Fruit fly (Drosophila melanogaster) whole organism, embryonic: ENCODE results near the gene CG3448.

ENCODE experiments used
- Antp ChIP-seq: fragments of 200-800 bp; sonication (Bioruptor generic); optimal IDR thresholded peaks from 3 replicates; lab custom pipeline; 2016; ENCODE audit warnings: missing biosample characterization, missing genetic modification characterization
- Asciz ChIP-seq: fragments of 200-800 bp; sonication (Bioruptor generic); optimal IDR thresholded peaks from 2 replicates; lab custom pipeline; 2017; ENCODE audit warnings: missing biosample characterization, mild to moderate bottlenecking, missing genetic modification characterization, missing genetic modification reagents
- Atf3 ChIP-seq: fragments of 200-800 bp; sonication (Bioruptor generic); optimal IDR thresholded peaks from 3 replicates; lab custom pipeline; 2016; ENCODE audit warnings: missing biosample characterization, missing genetic modification characterization
- Blimp-1 ChIP-seq: fragments of 200-800 bp; sonication (Bioruptor generic); optimal IDR thresholded peaks from 3 replicates; lab custom pipeline; 2018; ENCODE audit warnings: missing biosample characterization, missing genetic modification characterization, mild to moderate bottlenecking, moderate library complexity, missing genetic modification reagents
- CG14965 ChIP-seq: fragments of 200-800 bp; sonication (Bioruptor generic); optimal IDR thresholded peaks from 2 replicates; lab custom pipeline; 2016; ENCODE audit warnings: missing biosample characterization, missing genetic modification characterization, borderline replicate concordance
- CG16779 ChIP-seq: fragments of 200-800 bp; sonication (Bioruptor generic); IDR thresholded peaks from 2 replicates; pipeline ENCODE4 v1.3.6; 2022; ENCODE audit warnings: missing biosample characterization, missing genetic modification characterization
- CG17385 ChIP-seq: fragments of 200-800 bp; sonication (Bioruptor generic); optimal IDR thresholded peaks from 3 replicates; lab custom pipeline; 2018; ENCODE audit warnings: missing biosample characterization, mild to moderate bottlenecking, missing genetic modification characterization
- CG2199 ChIP-seq: fragments of 200-800 bp; sonication (Bioruptor generic); IDR thresholded peaks from 3 replicates; pipeline ENCODE4 v1.3.6; 2022; ENCODE audit warnings: missing biosample characterization, missing genetic modification characterization
- CG30431 ChIP-seq: fragments of 200-800 bp; sonication (Bioruptor generic); optimal IDR thresholded peaks from 2 replicates; lab custom pipeline; 2017; ENCODE audit warnings: missing biosample characterization, missing genetic modification characterization
- CG34224 ChIP-seq: fragments of 200-800 bp; sonication (Bioruptor generic); IDR thresholded peaks from 3 replicates; pipeline ENCODE4 v1.3.6; 2022; ENCODE audit warnings: missing biosample characterization, missing genetic modification characterization; ENCODE audit not compliant: partially characterized antibody
- CG4404 ChIP-seq: fragments of 200-800 bp; sonication (Bioruptor generic); IDR thresholded peaks from 2 replicates; pipeline ENCODE4 v1.3.6; 2022; ENCODE audit warnings: missing biosample characterization, missing genetic modification characterization
- CG5953 ChIP-seq: fragments of 200-800 bp; sonication (Bioruptor generic); IDR thresholded peaks from 2 replicates; pipeline ENCODE4 v1.3.6; 2022; ENCODE audit warnings: missing biosample characterization, missing genetic modification characterization
- CG6272 ChIP-seq: fragments of 200-800 bp; sonication (Bioruptor generic); IDR thresholded peaks from 2 replicates; pipeline ENCODE4 v1.3.6; 2022; ENCODE audit warnings: missing biosample characterization, missing genetic modification characterization
- CG6813 ChIP-seq: fragments of 200-800 bp; sonication (Bioruptor generic); optimal IDR thresholded peaks from 2 replicates; lab custom pipeline; 2017; ENCODE audit warnings: missing biosample characterization, missing genetic modification characterization, mild to moderate bottlenecking, moderate library complexity, missing genetic modification reagents
- CG9437 ChIP-seq: fragments of 200-800 bp; sonication (Bioruptor generic); optimal IDR thresholded peaks from 2 replicates; lab custom pipeline; 2018; ENCODE audit warnings: missing biosample characterization, mild to moderate bottlenecking, missing genetic modification characterization
- CG9609 ChIP-seq: fragments of 200-800 bp; sonication (Bioruptor generic); optimal IDR thresholded peaks from 3 replicates; lab custom pipeline; 2016; ENCODE audit warnings: missing biosample characterization, missing genetic modification characterization
- D19A ChIP-seq: fragments of 200-800 bp; optimal IDR thresholded peaks from 3 replicates; lab custom pipeline; 2019; ENCODE audit warnings: missing biosample characterization, mild to moderate bottlenecking, missing genetic modification characterization, moderate library complexity
- Dip2 ChIP-seq: fragments of 200-800 bp; sonication (Bioruptor generic); IDR thresholded peaks from 2 replicates; pipeline ENCODE4 v1.3.6; 2022; ENCODE audit warnings: missing biosample characterization, missing genetic modification characterization
- GATAe ChIP-seq: fragments of 200-800 bp; sonication (Bioruptor generic); conservative IDR thresholded peaks from 2 replicates; pipeline ENCODE4 v1.3.6; 2022; ENCODE audit warnings: missing biosample characterization, missing genetic modification characterization
- Gug ChIP-seq: fragments of 200-800 bp; sonication (Bioruptor generic); IDR thresholded peaks from 4 replicates; pipeline ENCODE4 v1.3.6; 2022; ENCODE audit warnings: missing biosample characterization, missing genetic modification characterization
- Hmr ChIP-seq: fragments of 200-800 bp; sonication (Bioruptor generic); optimal IDR thresholded peaks from 3 replicates; lab custom pipeline; 2017; ENCODE audit warnings: mild to moderate bottlenecking, missing biosample characterization, missing genetic modification reagents, missing genetic modification characterization
- Hmx ChIP-seq: fragments of 200-800 bp; sonication (Bioruptor generic); optimal IDR thresholded peaks from 2 replicates; lab custom pipeline; 2016; ENCODE audit warnings: missing biosample characterization, missing genetic modification characterization
- Jarid2 ChIP-seq: fragments of 200-800 bp; sonication (Bioruptor generic); optimal IDR thresholded peaks from 3 replicates; lab custom pipeline; 2017; ENCODE audit warnings: mild to moderate bottlenecking, missing biosample characterization, missing genetic modification reagents, missing genetic modification characterization
- Lpt ChIP-seq: fragments of >200 bp; optimal IDR thresholded peaks from 2 replicates; lab custom pipeline; 2018; ENCODE audit warnings: missing biosample characterization, missing genetic modification characterization
- Max ChIP-seq: fragments of 200-800 bp; sonication (Bioruptor generic); optimal IDR thresholded peaks from 2 replicates; lab custom pipeline; 2016; ENCODE audit warnings: missing biosample characterization, mild to moderate bottlenecking, missing genetic modification characterization
- Med ChIP-seq: fragments of 200-800 bp; sonication (Bioruptor generic); peaks from one replicate; lab custom pipeline; 2016; ENCODE audit warnings: missing biosample characterization, missing genetic modification characterization, mild to moderate bottlenecking, inconsistent platforms, moderate library complexity
- Meics ChIP-seq: fragments of 200-800 bp; sonication (Bioruptor generic); optimal IDR thresholded peaks from 2 replicates; lab custom pipeline; 2017; ENCODE audit warnings: missing biosample characterization, mild to moderate bottlenecking, missing genetic modification characterization
- NC2β ChIP-seq: fragments of 200-800 bp; sonication (Bioruptor generic); optimal IDR thresholded peaks from 2 replicates; lab custom pipeline; 2016; ENCODE audit warnings: missing biosample characterization, missing genetic modification characterization
- Scr ChIP-seq: fragments of 200-800 bp; sonication (Bioruptor generic); IDR thresholded peaks from 2 replicates; pipeline ENCODE4 v1.3.6; 2022; ENCODE audit warnings: missing biosample characterization, missing genetic modification characterization; ENCODE audit not compliant: partially characterized antibody
- Six4 ChIP-seq: fragments of 200-800 bp; sonication (Bioruptor generic); optimal IDR thresholded peaks from 2 replicates; lab custom pipeline; 2016; ENCODE audit warnings: missing biosample characterization, missing genetic modification characterization
- TFAM ChIP-seq: fragments of 200-800 bp; sonication (Bioruptor generic); optimal IDR thresholded peaks from 2 replicates; lab custom pipeline; 2017; ENCODE audit warnings: missing biosample characterization, missing genetic modification characterization, inconsistent platforms
- cas ChIP-seq: fragments of 200-800 bp; sonication (Bioruptor generic); IDR thresholded peaks from 2 replicates; pipeline ENCODE4 v1.3.6; 2022; ENCODE audit warnings: missing biosample characterization, missing genetic modification characterization
- cg ChIP-seq: fragments of 200-800 bp; sonication (Bioruptor generic); optimal IDR thresholded peaks from 3 replicates; lab custom pipeline; 2019; ENCODE audit warnings: missing biosample characterization, mild to moderate bottlenecking, missing genetic modification characterization, moderate library complexity
- chinmo ChIP-seq: fragments of 200-800 bp; sonication (Bioruptor generic); IDR thresholded peaks from 4 replicates; pipeline ENCODE4 v1.3.6; 2022; ENCODE audit warnings: missing biosample characterization, missing genetic modification characterization; ENCODE audit not compliant: partially characterized antibody
- croc ChIP-seq: fragments of 200-800 bp; sonication (Bioruptor generic); conservative IDR thresholded peaks from 3 replicates; pipeline ENCODE4 v1.3.6; 2022; ENCODE audit warnings: missing biosample characterization, missing genetic modification characterization
- her ChIP-seq: fragments of 200-800 bp; sonication (Bioruptor generic); optimal IDR thresholded peaks from 2 replicates; lab custom pipeline; 2016; ENCODE audit warnings: missing biosample characterization, missing genetic modification characterization
- nau ChIP-seq: fragments of 200-800 bp; sonication (Bioruptor generic); optimal IDR thresholded peaks from 3 replicates; lab custom pipeline; 2017; ENCODE audit warnings: missing biosample characterization, mild to moderate bottlenecking, missing genetic modification characterization, missing genetic modification reagents
- pan ChIP-seq, 4 experiments: fragments of >200 bp in 3 of 4; fragments of 200-800 bp in 1 of 4; sonication (Bioruptor generic) in 1 of 4; optimal IDR thresholded peaks in 3 of 4; IDR thresholded peaks in 1 of 4; 2 replicates each; pipeline versions ENCODE4 v1.3.6 to Lab custom; 2017 to 2022; ENCODE audit warnings: missing biosample characterization in 2 of 4, missing genetic modification characterization in 2 of 4, mixed read lengths in 1 of 4
- pros ChIP-seq: fragments of 200-800 bp; sonication (Bioruptor generic); optimal IDR thresholded peaks from 3 replicates; lab custom pipeline; 2019; ENCODE audit warnings: missing biosample characterization, mild to moderate bottlenecking, missing genetic modification characterization, moderate library complexity
- pzg ChIP-seq: fragments of 200-800 bp; sonication (Bioruptor generic); optimal IDR thresholded peaks from 3 replicates; lab custom pipeline; 2018; ENCODE audit warnings: missing biosample characterization, mild to moderate bottlenecking, missing genetic modification characterization, moderate library complexity
- sd ChIP-seq: fragments of 200-800 bp; sonication (Bioruptor generic); optimal IDR thresholded peaks from 3 replicates; lab custom pipeline; 2018; ENCODE audit warnings: missing biosample characterization, mild to moderate bottlenecking, missing genetic modification characterization, moderate library complexity
- sna ChIP-seq: fragments of 200-800 bp; sonication (Bioruptor generic); IDR thresholded peaks from 2 replicates; pipeline ENCODE4 v1.3.6; 2022; ENCODE audit warnings: missing biosample characterization, missing genetic modification characterization; ENCODE audit not compliant: partially characterized antibody
- so ChIP-seq: fragments of 200-800 bp; sonication (Bioruptor generic); IDR thresholded peaks from 3 replicates; pipeline ENCODE4 v1.3.6; 2022; ENCODE audit warnings: missing biosample characterization, missing genetic modification characterization
- stc ChIP-seq: fragments of 200-800 bp; sonication (Bioruptor generic); IDR thresholded peaks from 2 replicates; pipeline ENCODE4 v1.3.6; 2022; ENCODE audit warnings: missing biosample characterization, missing genetic modification characterization
- sug ChIP-seq: fragments of 200-800 bp; optimal IDR thresholded peaks from 2 replicates; lab custom pipeline; 2019; ENCODE audit warnings: missing biosample characterization, mild to moderate bottlenecking, missing genetic modification characterization, moderate library complexity
- tgo ChIP-seq: fragments of 200-800 bp; sonication (Bioruptor generic); IDR thresholded peaks from 3 replicates; pipeline ENCODE4 v1.3.6; 2022; ENCODE audit warnings: missing biosample characterization, missing genetic modification characterization
- tna ChIP-seq: fragments of 200-800 bp; sonication (Bioruptor generic); IDR thresholded peaks from 2 replicates; pipeline ENCODE4 v1.3.6; 2022; ENCODE audit warnings: missing biosample characterization, missing genetic modification characterization; ENCODE audit not compliant: partially characterized antibody
- trem ChIP-seq: fragments of 200-800 bp; optimal IDR thresholded peaks from 3 replicates; lab custom pipeline; 2019; ENCODE audit warnings: missing biosample characterization, mild to moderate bottlenecking, missing genetic modification characterization, moderate library complexity

Gene CG3448

DNA sequence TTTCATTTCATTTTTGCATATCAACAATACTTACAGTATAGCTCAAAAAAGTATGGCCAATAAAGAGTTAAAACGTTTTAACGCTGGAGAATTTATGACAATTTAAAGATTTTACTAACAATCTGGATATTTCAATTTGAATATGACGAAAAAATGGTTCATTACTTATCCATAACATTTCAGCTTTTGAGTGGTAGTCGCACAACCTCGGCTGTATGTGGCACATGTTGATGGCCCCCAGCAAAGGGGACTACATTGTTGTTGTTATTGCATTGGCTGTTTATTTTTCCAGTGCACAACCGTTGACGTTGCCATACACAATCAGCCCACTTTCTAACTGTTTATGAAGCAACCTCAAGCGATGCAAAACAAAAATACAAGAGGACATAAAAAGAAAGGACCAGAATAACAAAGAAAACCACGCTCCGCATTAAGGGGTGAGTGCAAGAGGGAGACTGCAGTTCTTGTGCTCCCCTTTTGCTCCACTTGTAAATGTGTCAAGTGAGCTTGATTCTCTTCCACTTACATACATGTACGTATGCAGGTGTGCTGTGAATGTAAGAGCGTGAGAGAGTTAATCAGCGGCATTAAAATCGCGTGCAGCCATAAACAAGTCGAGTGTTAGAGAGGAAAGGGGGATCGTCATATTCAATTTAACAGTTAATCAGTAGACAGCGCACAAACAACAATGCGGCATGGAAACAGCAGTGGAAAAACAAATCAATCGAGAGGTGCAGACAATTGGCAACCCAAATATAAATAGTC, 31.1 kb downstream of the CG3448 start (continued):
- TF ChIP-seq CG34224 = no peak
- peak; percentile 20; the same call in 1 of the 3 replicates for TF ChIP-seq croc
- peak; percentile 81 for TF ChIP-seq Med
- TF ChIP-seq CG4404 = no peak
- TF ChIP-seq TFAM (GFP tag; lab: Kevin White, UChicago) = no peak
- no peak for TF ChIP-seq CG9609 (GFP tag; lab: Kevin White, UChicago)
- peak; percentile 30 for TF ChIP-seq Meics (GFP tag; lab: Kevin White, UChicago)
- TF ChIP-seq Six4 (GFP tag; lab: Kevin White, UChicago) = no peak
- TF ChIP-seq Hmr (GFP tag; lab: Kevin White, UChicago) = peak; percentile 9
- TF ChIP-seq CG17385 (GFP tag; lab: Kevin White, UChicago) = peak; percentile 11
- TF ChIP-seq trem (tag; lab: Kevin White, UChicago) = no peak
- TF ChIP-seq Lpt (GFP tag; lab: Kevin White, UChicago) = no peak
- TF ChIP-seq CG9437 (GFP tag; lab: Kevin White, UChicago) = peak; percentile 24
- peak; percentile 54; the same call in 1 of the 2 replicates for TF ChIP-seq stc
- no peak for TF ChIP-seq cg (GFP tag; lab: Kevin White, UChicago)
- no peak for TF ChIP-seq CG30431 (GFP tag; lab: Kevin White, UChicago)
- TF ChIP-seq nau (GFP tag; lab: Kevin White, UChicago) = peak; percentile 59
- no peak for TF ChIP-seq CG14965 (GFP tag; lab: Kevin White, UChicago)
- TF ChIP-seq CG2199 (GFP tag; lab: Robert Waterston, UW) = no peak
- TF ChIP-seq Jarid2 = no peak
- no peak for TF ChIP-seq her (GFP tag; lab: Kevin White, UChicago)
- peak; percentile 68; the same call in 1 of the 3 replicates for TF ChIP-seq so (GFP tag; lab: Robert Waterston, UW)
- no peak for TF ChIP-seq Hmx
- TF ChIP-seq Antp (GFP tag; lab: Kevin White, UChicago) = no peak
- TF ChIP-seq pros (GFP tag; lab: Kevin White, UChicago) = no peak
- TF ChIP-seq Asciz (GFP tag; lab: Kevin White, UChicago) = peak; percentile 52
- peak; percentile 49 for TF ChIP-seq Blimp-1
- no peak for TF ChIP-seq Atf3
- TF ChIP-seq sd = no peak
- no peak for TF ChIP-seq Gug (GFP tag; lab: Robert Waterston, UW)
- 0 out of 2 replicates have a peak, but pooled peaks have one; percentile 12 for TF ChIP-seq CG5953 (GFP tag; lab: Robert Waterston, UW)
- no peak for TF ChIP-seq NC2β
- TF ChIP-seq cas = no peak
- TF ChIP-seq sna (GFP tag; lab: Robert Waterston, UW) = no peak
- TF ChIP-seq Max (GFP tag; lab: Kevin White, UChicago) = no peak
- no peak for TF ChIP-seq Scr
- TF ChIP-seq tna = no peak
- TF ChIP-seq pzg (GFP tag; lab: Kevin White, UChicago) = no peak
- TF ChIP-seq tgo (GFP tag; lab: Robert Waterston, UW) = peak; percentile 40; the same call in 2 of the 3 replicates
- no peak for TF ChIP-seq Dip2
- TF ChIP-seq CG6272 (GFP tag; lab: Robert Waterston, UW) = no peak
- TF ChIP-seq CG6813 (GFP tag; lab: Kevin White, UChicago) = no peak
- peak; percentile 90 for TF ChIP-seq sug (tag; lab: Kevin White, UChicago)
- TF ChIP-seq chinmo = no peak
- no peak for TF ChIP-seq GATAe
- no peak for TF ChIP-seq CG16779 (GFP tag; lab: Robert Waterston, UW)
- no peak for TF ChIP-seq pan (optimal IDR thresholded peaks at IDR 0.05; lab: Kevin White, UChicago)
- peak in 1 of 2 experiments; percentile 63 for TF ChIP-seq pan (GFP tag; optimal IDR thresholded peaks at IDR 0.05 in 1 of 2, IDR thresholded peaks at IDR 0.05 in 1 of 2)
- peak; percentile 47 for TF ChIP-seq D19A
